Worm (Caenorhabditis elegans): Measurements from ENCODE around the gene frpr-3.

- no peak for TF ChIP-seq tab-1 (GFP tag; IDR thresholded peaks at IDR 0.05)
- TF ChIP-seq ztf-29 (GFP tag; IDR thresholded peaks at IDR 0.05): no peak
- no peak for TF ChIP-seq ref-1 (GFP tag; conservative IDR thresholded peaks at IDR 0.05)
- TF ChIP-seq flt-1 (GFP tag; IDR thresholded peaks at IDR 0.05): no peak
- TF ChIP-seq cog-1 (tag; optimal IDR thresholded peaks at IDR 0.05): no peak
- no peak for TF ChIP-seq klf-2 (GFP tag; conservative IDR thresholded peaks at IDR 0.05)
Observed at ce11 chrV:7759270-7759669, 11.8 kb upstream of the frpr-3 start.
